Fruit fly (Drosophila melanogaster) whole organism, pupa: ENCODE results near the gene hydra.

ENCODE experiments used
- CG15710 ChIP-seq: fragments of 200-800 bp; sonication (Bioruptor generic); optimal IDR thresholded peaks from 2 replicates; lab custom pipeline; 2018; ENCODE audit warnings: missing biosample characterization, mild to moderate bottlenecking, missing genetic modification characterization, moderate library complexity
- CG17806 ChIP-seq: fragments of 200-800 bp; sonication (Bioruptor generic); optimal IDR thresholded peaks from 2 replicates; lab custom pipeline; 2018; ENCODE audit warnings: missing biosample characterization, mild to moderate bottlenecking, missing genetic modification characterization, moderate library complexity
- CG4496 ChIP-seq: fragments of 200-800 bp; sonication (Bioruptor generic); IDR thresholded peaks from 3 replicates; pipeline ENCODE4 v1.3.6; 2022; ENCODE audit warnings: missing biosample characterization, missing genetic modification characterization
- D1 ChIP-seq: fragments of 200-800 bp; sonication (Bioruptor generic); optimal IDR thresholded peaks from 2 replicates; lab custom pipeline; 2018; ENCODE audit warnings: missing biosample characterization, mild to moderate bottlenecking, missing genetic modification characterization, moderate library complexity
- EcR ChIP-seq: fragments of 200-800 bp; sonication (Bioruptor generic); optimal IDR thresholded peaks from 3 replicates; lab custom pipeline; 2019; ENCODE audit warnings: missing biosample characterization, missing genetic modification characterization, mild to moderate bottlenecking, moderate library complexity, missing genetic modification reagents
- Snoo ChIP-seq: fragments of 200-800 bp; sonication (Bioruptor generic); optimal IDR thresholded peaks from 3 replicates; lab custom pipeline; 2017; ENCODE audit warnings: missing biosample characterization, mild to moderate bottlenecking, missing genetic modification characterization, inconsistent platforms
- gl ChIP-seq: fragments of 200-800 bp; sonication (Bioruptor generic); optimal IDR thresholded peaks from 2 replicates; lab custom pipeline; 2018; ENCODE audit warnings: missing biosample characterization, mild to moderate bottlenecking, missing genetic modification characterization

hydra gene

DNA sequence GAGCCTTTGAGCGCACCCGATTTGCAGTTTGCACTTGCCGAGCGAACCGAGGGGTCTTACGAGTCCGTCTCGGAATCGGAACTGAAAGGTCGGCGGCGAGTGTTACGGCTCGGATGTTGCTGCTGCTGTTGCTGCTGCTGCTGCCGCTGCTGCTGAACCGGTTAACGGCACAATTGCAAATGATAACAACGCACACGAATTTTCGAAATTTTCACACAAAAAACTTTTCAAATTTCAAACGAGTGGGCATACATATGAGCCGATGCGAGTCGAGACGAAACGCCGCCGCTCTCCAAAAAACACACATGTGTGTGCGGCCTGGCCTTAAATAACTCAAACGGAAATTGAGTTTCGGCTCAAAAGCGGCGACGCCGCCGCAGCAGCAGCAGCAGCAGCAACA is 53.2 kb downstream of the hydra start, which contains the start of gene RunxA:
Gene RunxA, minus strand, starts transcription at position 101 of the 400 bp plus-strand sequence.
- TF ChIP-seq Snoo (tag; lab: Kevin White, UChicago) (no peak), D1 (tag; lab: Kevin White, UChicago) (no peak), EcR (GFP tag; lab: Kevin White, UChicago) (no peak), CG17806 (tag; lab: Kevin White, UChicago) (no peak), gl (no peak), CG4496 (GFP tag; lab: Robert Waterston, UW) (no peak), CG15710 (no peak)
